Fruit fly (Drosophila melanogaster) Kc167 (cell line): ENCODE measurements around the gene m.

Experiments used
- Myc ChIP-seq: fragments of >200 bp; optimal IDR thresholded peaks from 2 replicates; lab custom pipeline; 2017; ENCODE audit warnings: missing external identifiers
- Sin3A ChIP-seq: fragments of >200 bp; optimal IDR thresholded peaks from 2 replicates; lab custom pipeline; 2018; ENCODE audit warnings: missing external identifiers
- h ChIP-seq: fragments of >200 bp; optimal IDR thresholded peaks from 3 replicates; lab custom pipeline; 2018; ENCODE audit warnings: missing external identifiers
- insv ChIP-seq: fragments of >200 bp; optimal IDR thresholded peaks from 3 replicates; lab custom pipeline; 2018; ENCODE audit warnings: missing external identifiers
- psq ChIP-seq: fragments of >200 bp; optimal IDR thresholded peaks from 2 replicates; lab custom pipeline; 2017; ENCODE audit warnings: missing external identifiers
- ttk ChIP-seq: sonication (Bioruptor generic); optimal IDR thresholded peaks from 2 replicates; lab custom pipeline; 2017; ENCODE audit warnings: missing external identifiers

Gene m

dm6 chrX:11728999-11729398 is 25.1 kb upstream of the m start, which contains the start of gene inaF-D:
TSS of gene inaF-D (minus strand) at chrX:11729099.
- TF ChIP-seq h (no peak), Sin3A (lab: Kevin White, UChicago) (no peak), ttk (lab: Kevin White, UChicago) (no peak), psq (lab: Kevin White, UChicago) (no peak), insv (no peak), Myc (lab: Kevin White, UChicago) (no peak)

- no peak for TF ChIP-seq Myc (lab: Kevin White, UChicago)
- no peak for TF ChIP-seq h
- TF ChIP-seq psq (lab: Kevin White, UChicago), result no peak
- TF ChIP-seq Sin3A (lab: Kevin White, UChicago), result no peak
- no peak for TF ChIP-seq insv
- TF ChIP-seq ttk (lab: Kevin White, UChicago), result no peak
These were observed 24.1 kb upstream of the m start for dm6 chrX:11729993-11730392.

dm6 chrX:11731665-11732064 is 22.4 kb upstream of the m start, which contains the start of gene inaF-C:
TSS of gene inaF-C (minus strand) at chrX:11731765.
- no peak for TF ChIP-seq insv
- TF ChIP-seq psq (lab: Kevin White, UChicago), result no peak
- TF ChIP-seq Sin3A (lab: Kevin White, UChicago), result no peak
- TF ChIP-seq Myc (lab: Kevin White, UChicago), result no peak

- TF ChIP-seq Sin3A (lab: Kevin White, UChicago) (no peak), Myc (lab: Kevin White, UChicago) (no peak), h (no peak), psq (lab: Kevin White, UChicago) (no peak), ttk (lab: Kevin White, UChicago) (no peak), insv (no peak)
These were observed 21.4 kb upstream of the m start, which contains the start of gene inaF-B for dm6 chrX:11732670-11733069. TSS of gene inaF-B (minus strand) at chrX:11732770.

dm6 chrX:11733795-11734194 is 20.3 kb upstream of the m start, which contains the start of gene inaF-A:
TSS of gene inaF-A (minus strand) at chrX:11733895.
- TF ChIP-seq ttk (lab: Kevin White, UChicago) (no peak), insv (no peak), h (no peak), Sin3A (lab: Kevin White, UChicago) (no peak), Myc (lab: Kevin White, UChicago) (no peak), psq (lab: Kevin White, UChicago) (no peak)

- no peak for TF ChIP-seq insv
- no peak for TF ChIP-seq h
- no peak for TF ChIP-seq Sin3A (lab: Kevin White, UChicago)
- TF ChIP-seq psq (lab: Kevin White, UChicago), result no peak
- no peak for TF ChIP-seq Myc (lab: Kevin White, UChicago)
- TF ChIP-seq ttk (lab: Kevin White, UChicago), result no peak
These were observed 17.7 kb upstream of the m start for dm6 chrX:11736421-11736820.

dm6 chrX:11756892-11757291 is 2.8 kb downstream of the m start:
- TF ChIP-seq psq (lab: Kevin White, UChicago) (no peak), Sin3A (lab: Kevin White, UChicago) (no peak), ttk (lab: Kevin White, UChicago) (no peak), Myc (lab: Kevin White, UChicago) (no peak), h (no peak), insv (no peak)

dm6 chrX:11764540-11765136 is 10.6 kb downstream of the m start, which contains the start of gene CG9360:
TSS of gene CG9360 (minus strand) at chrX:11764590.
- TF ChIP-seq Myc (lab: Kevin White, UChicago) (no peak), ttk (lab: Kevin White, UChicago) (no peak)

DNA sequence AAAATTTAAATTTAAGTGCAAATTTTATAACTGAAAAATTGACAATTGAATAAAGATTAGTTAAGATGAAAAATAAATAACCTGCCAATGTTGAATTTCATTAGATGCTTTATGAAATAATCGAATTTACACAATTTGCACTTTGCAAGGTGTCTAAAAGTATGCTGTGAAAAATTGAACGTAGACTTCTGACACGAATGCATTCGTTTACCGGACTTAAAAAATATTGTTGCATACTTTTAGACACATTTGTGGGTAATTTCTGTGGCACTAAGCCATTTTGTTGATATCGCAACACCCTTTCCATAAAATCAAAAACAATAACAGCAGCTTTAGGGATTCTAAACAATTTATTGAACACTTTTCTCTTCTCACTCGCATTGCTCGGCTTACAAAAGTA is 15.4 kb downstream of the m start:
- TF ChIP-seq Myc (lab: Kevin White, UChicago), result no peak
- no peak for TF ChIP-seq ttk (lab: Kevin White, UChicago)
- no peak for TF ChIP-seq h
- no peak for TF ChIP-seq insv
- no peak for TF ChIP-seq Sin3A (lab: Kevin White, UChicago)
- no peak for TF ChIP-seq psq (lab: Kevin White, UChicago)

- TF ChIP-seq insv, result no peak
- no peak for TF ChIP-seq ttk (lab: Kevin White, UChicago)
- TF ChIP-seq Myc (lab: Kevin White, UChicago), result no peak
- no peak for TF ChIP-seq Sin3A (lab: Kevin White, UChicago)
- no peak for TF ChIP-seq psq (lab: Kevin White, UChicago)
- no peak for TF ChIP-seq h
These were observed 22.0 kb downstream of the m start for dm6 chrX:11775987-11776587.

- TF ChIP-seq psq (lab: Kevin White, UChicago) (no peak), insv (no peak), h (no peak), ttk (lab: Kevin White, UChicago) (no peak), Myc (lab: Kevin White, UChicago) (no peak), Sin3A (lab: Kevin White, UChicago) (no peak)
These were observed 24.7 kb downstream of the m start, which contains the start of gene dy for dm6 chrX:11778734-11779220. TSS of gene dy (minus strand) at chrX:11778784.

- TF ChIP-seq Myc (lab: Kevin White, UChicago), result no peak
- no peak for TF ChIP-seq insv
- TF ChIP-seq ttk (lab: Kevin White, UChicago), result no peak
- TF ChIP-seq h, result no peak
These were observed 30.9 kb downstream of the m start for dm6 chrX:11784997-11785396.
